Worm (Caenorhabditis elegans) whole organism, L1 larva: ENCODE measurements around the gene F40F12.9.

Source experiments
- lsy-2 ChIP-seq, 2 experiments: fragments of 150-350 bp; optimal IDR thresholded peaks; 2 replicates each; lab custom pipeline; 2014; ENCODE audit warnings: missing biosample characterization in 2 of 2, missing genetic modification characterization in 2 of 2
- unc-62 ChIP-seq: fragments of 150-350 bp; optimal IDR thresholded peaks from 2 replicates; lab custom pipeline; 2014; ENCODE audit warnings: missing biosample characterization, missing genetic modification reagents, missing genetic modification characterization

DNA sequence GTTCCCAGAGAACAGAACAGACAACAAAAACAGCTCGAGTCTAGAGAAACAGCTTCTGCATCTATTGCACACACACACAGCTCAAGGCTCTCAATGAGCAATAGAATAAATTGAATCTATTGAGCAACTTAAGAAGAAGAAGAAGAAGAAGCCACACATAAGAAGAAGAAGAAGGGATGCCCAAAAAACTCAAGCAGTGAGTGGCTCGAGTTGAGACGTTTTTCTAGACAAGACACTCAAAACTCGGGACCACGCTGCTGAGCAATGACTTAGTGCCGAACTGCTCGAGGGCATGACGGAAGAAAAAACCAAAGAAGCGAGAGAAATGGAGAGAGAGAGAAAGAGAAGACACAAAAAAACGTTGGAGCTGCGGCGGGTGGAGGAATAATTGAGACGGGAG lies 5.8 kb upstream of the F40F12.9 start:
- peak; percentile 8 to 27 for TF ChIP-seq lsy-2 (tag; optimal IDR thresholded peaks at IDR 0.05; lab: Kevin White, UChicago)
- TF ChIP-seq unc-62 (GFP tag; lab: Kevin White, UChicago) = no peak
